Worm (Caenorhabditis elegans) whole organism, L3 larva: Measurements from ENCODE around the gene Y42A5A.5.

Experiments
- R02D3.7 ChIP-seq: fragments of 150-350 bp; optimal IDR thresholded peaks from 2 replicates; lab custom pipeline; 2014; ENCODE audit warnings: missing biosample characterization, missing genetic modification characterization
- ZK546.5 ChIP-seq: sonication (generic microtip); optimal IDR thresholded peaks from 2 replicates; lab custom pipeline; 2017; ENCODE audit warnings: missing biosample characterization, missing genetic modification characterization
- aly-2 ChIP-seq: fragments of 150-350 bp; optimal IDR thresholded peaks from 2 replicates; lab custom pipeline; 2014; ENCODE audit warnings: missing biosample characterization, missing genetic modification characterization
- ama-1 ChIP-seq: fragments of 150-350 bp; optimal IDR thresholded peaks from 2 replicates; lab custom pipeline; 2018
- ceh-16 ChIP-seq: sonication (generic microtip); optimal IDR thresholded peaks from 2 replicates; lab custom pipeline; 2017; ENCODE audit warnings: missing biosample characterization, missing genetic modification characterization
- ceh-28 ChIP-seq: fragments of 150-350 bp; optimal IDR thresholded peaks from 2 replicates; lab custom pipeline; 2014; ENCODE audit warnings: missing biosample characterization, missing genetic modification reagents, missing genetic modification characterization
- ceh-82 ChIP-seq: fragments of 150-350 bp; optimal IDR thresholded peaks from 2 replicates; lab custom pipeline; 2014; ENCODE audit warnings: missing biosample characterization, missing genetic modification characterization
- ceh-9 ChIP-seq: sonication (generic microtip); optimal IDR thresholded peaks from 2 replicates; lab custom pipeline; 2018; ENCODE audit warnings: missing biosample characterization, missing genetic modification characterization
- daf-12 ChIP-seq: fragments of 150-350 bp; optimal IDR thresholded peaks from 2 replicates; lab custom pipeline; 2014; ENCODE audit warnings: missing biosample characterization, missing genetic modification reagents, missing genetic modification characterization
- egl-27 ChIP-seq: sonication (generic microtip); optimal IDR thresholded peaks from 4 replicates; lab custom pipeline; 2017; ENCODE audit warnings: missing biosample characterization, missing genetic modification reagents, missing genetic modification characterization
- egl-5 ChIP-seq: fragments of 150-350 bp; optimal IDR thresholded peaks from 2 replicates; lab custom pipeline; 2017; ENCODE audit warnings: missing biosample characterization, missing genetic modification reagents, missing genetic modification characterization, inconsistent platforms
- elt-1 ChIP-seq: fragments of 150-350 bp; optimal IDR thresholded peaks from 2 replicates; lab custom pipeline; 2014; ENCODE audit warnings: missing biosample characterization, missing genetic modification characterization
- elt-2 ChIP-seq: sonication (generic microtip); optimal IDR thresholded peaks from 2 replicates; lab custom pipeline; 2016; ENCODE audit warnings: missing genetic modification reagents, mild to moderate bottlenecking, missing genetic modification characterization, missing compliant biosample characterization
- eor-1 ChIP-seq, 2 experiments: fragments of 150-350 bp; optimal IDR thresholded peaks; 2 replicates each; lab custom pipeline; 2014 to 2018; ENCODE audit warnings: missing biosample characterization in 2 of 2, missing genetic modification characterization in 2 of 2
- fkh-10 ChIP-seq: sonication (generic microtip); optimal IDR thresholded peaks from 2 replicates; lab custom pipeline; 2017; ENCODE audit warnings: missing biosample characterization, missing genetic modification reagents, missing genetic modification characterization
- fos-1 ChIP-seq: fragments of 150-350 bp; optimal IDR thresholded peaks from 2 replicates; lab custom pipeline; 2014; ENCODE audit warnings: missing biosample characterization, missing genetic modification characterization
- hmg-11 ChIP-seq: sonication (generic microtip); optimal IDR thresholded peaks from 2 replicates; lab custom pipeline; 2016; ENCODE audit warnings: missing genetic modification characterization, missing compliant biosample characterization
- jun-1 ChIP-seq: fragments of 150-350 bp; optimal IDR thresholded peaks from 2 replicates; lab custom pipeline; 2014; ENCODE audit warnings: missing biosample characterization, missing genetic modification reagents, missing genetic modification characterization
- lin-15B ChIP-seq: fragments of 150-350 bp; optimal IDR thresholded peaks from 2 replicates; lab custom pipeline; 2014; ENCODE audit warnings: missing biosample characterization, missing genetic modification characterization
- lin-39 ChIP-seq: fragments of 150-350 bp; optimal IDR thresholded peaks from 2 replicates; lab custom pipeline; 2018; ENCODE audit warnings: missing biosample characterization, missing genetic modification reagents, missing genetic modification characterization
- lsy-12 ChIP-seq: sonication (generic microtip); optimal IDR thresholded peaks from 2 replicates; lab custom pipeline; 2016; ENCODE audit warnings: mild to moderate bottlenecking, missing genetic modification characterization, missing compliant biosample characterization
- mdl-1 ChIP-seq: fragments of 150-350 bp; optimal IDR thresholded peaks from 2 replicates; lab custom pipeline; 2014; ENCODE audit warnings: missing biosample characterization, missing genetic modification characterization
- mml-1 ChIP-seq: fragments of 150-350 bp; sonication (generic microtip); optimal IDR thresholded peaks from 3 replicates; lab custom pipeline; 2014; ENCODE audit warnings: missing biosample characterization, missing genetic modification characterization
- nfya-1 ChIP-seq: sonication (generic microtip); optimal IDR thresholded peaks from 2 replicates; lab custom pipeline; 2017; ENCODE audit warnings: missing genetic modification characterization, mild to moderate bottlenecking, missing compliant biosample characterization, antibody characterized with exemption, moderate library complexity; ENCODE audit not compliant: insufficient read depth
- nhr-11 ChIP-seq: fragments of 150-350 bp; optimal IDR thresholded peaks from 2 replicates; lab custom pipeline; 2014; ENCODE audit warnings: missing biosample characterization, missing genetic modification characterization
- nhr-12 ChIP-seq: fragments of 150-350 bp; optimal IDR thresholded peaks from 2 replicates; lab custom pipeline; 2014; ENCODE audit warnings: missing biosample characterization, missing genetic modification characterization
- nhr-23 ChIP-seq: fragments of 150-350 bp; optimal IDR thresholded peaks from 2 replicates; lab custom pipeline; 2014; ENCODE audit warnings: missing biosample characterization, missing genetic modification reagents, missing genetic modification characterization
- nhr-237 ChIP-seq: fragments of 150-350 bp; optimal IDR thresholded peaks from 2 replicates; lab custom pipeline; 2014; ENCODE audit warnings: missing biosample characterization, missing genetic modification characterization
- nhr-25 ChIP-seq: sonication (generic microtip); optimal IDR thresholded peaks from 2 replicates; lab custom pipeline; 2017; ENCODE audit warnings: missing biosample characterization, missing genetic modification characterization
- nhr-28 ChIP-seq: fragments of 150-350 bp; optimal IDR thresholded peaks from 2 replicates; lab custom pipeline; 2014; ENCODE audit warnings: missing biosample characterization, missing genetic modification characterization
- nhr-43 ChIP-seq: sonication (generic microtip); optimal IDR thresholded peaks from 2 replicates; lab custom pipeline; 2016; ENCODE audit warnings: mild to moderate bottlenecking, missing genetic modification characterization, missing compliant biosample characterization; ENCODE audit not compliant: poor library complexity, severe bottlenecking
- nhr-67 ChIP-seq: fragments of 150-350 bp; optimal IDR thresholded peaks from 2 replicates; lab custom pipeline; 2014; ENCODE audit warnings: missing biosample characterization, missing genetic modification characterization
- nhr-77 ChIP-seq: fragments of 150-350 bp; optimal IDR thresholded peaks from 2 replicates; lab custom pipeline; 2014; ENCODE audit warnings: missing biosample characterization, missing genetic modification characterization
- pha-4 ChIP-seq: fragments of 150-350 bp; optimal IDR thresholded peaks from 2 replicates; lab custom pipeline; 2014; ENCODE audit warnings: missing biosample characterization, missing genetic modification reagents, missing genetic modification characterization
- pqm-1 ChIP-seq: fragments of 150-350 bp; optimal IDR thresholded peaks from 2 replicates; lab custom pipeline; 2017; ENCODE audit warnings: missing biosample characterization, missing genetic modification characterization, inconsistent platforms
- sea-2 ChIP-seq: fragments of 150-350 bp; sonication (generic microtip); optimal IDR thresholded peaks from 4 replicates; lab custom pipeline; 2014; ENCODE audit warnings: missing biosample characterization, missing genetic modification reagents, missing genetic modification characterization
- skn-1 ChIP-seq: fragments of 150-350 bp; optimal IDR thresholded peaks from 2 replicates; lab custom pipeline; 2014; ENCODE audit warnings: missing biosample characterization, missing genetic modification characterization
- snpc-4 ChIP-seq: fragments of 150-350 bp; optimal IDR thresholded peaks from 2 replicates; lab custom pipeline; 2014; ENCODE audit warnings: missing biosample characterization, missing genetic modification characterization
- tbx-2 ChIP-seq: sonication (generic microtip); optimal IDR thresholded peaks from 2 replicates; lab custom pipeline; 2016; ENCODE audit warnings: mild to moderate bottlenecking, missing genetic modification characterization, missing compliant biosample characterization
- unc-39 ChIP-seq: sonication (generic microtip); optimal IDR thresholded peaks from 4 replicates; lab custom pipeline; 2017; ENCODE audit warnings: missing biosample characterization, missing genetic modification characterization
- unc-62 ChIP-seq: fragments of 150-350 bp; sonication (generic microtip); optimal IDR thresholded peaks from 4 replicates; lab custom pipeline; 2014; ENCODE audit warnings: missing biosample characterization, missing genetic modification reagents, missing genetic modification characterization
- zag-1 ChIP-seq: fragments of 150-350 bp; optimal IDR thresholded peaks from 2 replicates; lab custom pipeline; 2014; ENCODE audit warnings: missing biosample characterization, missing genetic modification characterization
- ztf-11 ChIP-seq: fragments of 150-350 bp; optimal IDR thresholded peaks from 2 replicates; lab custom pipeline; 2014; ENCODE audit warnings: missing biosample characterization, missing genetic modification characterization
- ztf-4 ChIP-seq: fragments of 150-350 bp; optimal IDR thresholded peaks from 2 replicates; lab custom pipeline; 2014; ENCODE audit warnings: missing biosample characterization, missing genetic modification characterization

The Y42A5A.5 gene

DNA sequence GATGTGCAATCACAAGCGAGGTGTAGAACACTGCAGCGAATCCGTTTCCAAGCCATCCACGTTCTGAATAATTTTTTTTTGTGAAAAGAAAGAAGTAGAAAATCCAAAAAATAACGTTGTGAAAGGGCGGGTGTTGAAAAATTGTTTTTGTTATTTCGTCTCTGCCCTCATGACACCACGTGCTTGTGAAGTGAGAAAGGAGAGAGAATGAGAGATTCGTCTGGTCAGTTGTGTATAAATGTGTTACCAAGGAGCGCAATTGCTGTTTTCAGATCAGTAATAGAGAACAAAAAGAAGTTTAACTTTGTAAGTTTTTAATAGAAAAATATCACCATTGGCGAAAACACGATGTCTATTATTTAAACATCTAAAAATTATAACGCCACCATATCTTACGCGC lies 11.7 kb upstream of the Y42A5A.5 start:
- TF ChIP-seq ceh-28 (tag; lab: Kevin White, UChicago): no peak
- TF ChIP-seq nhr-28 (tag; lab: Kevin White, UChicago): no peak
- TF ChIP-seq tbx-2 (tag; lab: Kevin White, UChicago): no peak
- no peak for TF ChIP-seq ceh-9 (tag; lab: Kevin White, UChicago)
- no peak for TF ChIP-seq lsy-12 (tag; lab: Kevin White, UChicago)
- TF ChIP-seq lin-15B (tag; lab: Kevin White, UChicago): peak; percentile 64
- TF ChIP-seq nfya-1 (tag; lab: Kevin White, UChicago): peak; percentile 57
- TF ChIP-seq unc-39: no peak
- TF ChIP-seq snpc-4 (tag; lab: Kevin White, UChicago): peak; percentile 30
- TF ChIP-seq egl-5 (tag; lab: Kevin White, UChicago): peak; percentile 30
- TF ChIP-seq mdl-1 (tag; lab: Kevin White, UChicago): no peak
- no peak for TF ChIP-seq sea-2 (GFP tag; lab: Kevin White, UChicago)
- no peak for TF ChIP-seq nhr-11 (tag; lab: Kevin White, UChicago)
- no peak for TF ChIP-seq R02D3.7 (tag; lab: Kevin White, UChicago)
- no peak for TF ChIP-seq nhr-67 (tag; lab: Kevin White, UChicago)
- TF ChIP-seq ztf-4 (tag; lab: Kevin White, UChicago): no peak
- TF ChIP-seq nhr-12: no peak
- peak; percentile 36 for TF ChIP-seq nhr-23 (tag; lab: Kevin White, UChicago)
- no peak for TF ChIP-seq ztf-11 (tag; lab: Kevin White, UChicago)
- no peak for TF ChIP-seq nhr-77 (tag; lab: Kevin White, UChicago)
- TF ChIP-seq fos-1 (tag; lab: Kevin White, UChicago): no peak
- peak; percentile 52 for TF ChIP-seq lin-39 (tag; lab: Kevin White, UChicago)
- TF ChIP-seq hmg-11 (tag; lab: Kevin White, UChicago): peak; percentile 39
- TF ChIP-seq nhr-25 (tag; lab: Kevin White, UChicago): no peak
- TF ChIP-seq nhr-43 (tag; lab: Kevin White, UChicago): no peak
- TF ChIP-seq pha-4: peak; percentile 69
- TF ChIP-seq daf-12: no peak
- no peak for TF ChIP-seq aly-2
- no peak for TF ChIP-seq skn-1 (tag; lab: Kevin White, UChicago)
- TF ChIP-seq ceh-16 (tag; lab: Kevin White, UChicago): no peak
- no peak for TF ChIP-seq elt-2 (tag; lab: Kevin White, UChicago)

DNA sequence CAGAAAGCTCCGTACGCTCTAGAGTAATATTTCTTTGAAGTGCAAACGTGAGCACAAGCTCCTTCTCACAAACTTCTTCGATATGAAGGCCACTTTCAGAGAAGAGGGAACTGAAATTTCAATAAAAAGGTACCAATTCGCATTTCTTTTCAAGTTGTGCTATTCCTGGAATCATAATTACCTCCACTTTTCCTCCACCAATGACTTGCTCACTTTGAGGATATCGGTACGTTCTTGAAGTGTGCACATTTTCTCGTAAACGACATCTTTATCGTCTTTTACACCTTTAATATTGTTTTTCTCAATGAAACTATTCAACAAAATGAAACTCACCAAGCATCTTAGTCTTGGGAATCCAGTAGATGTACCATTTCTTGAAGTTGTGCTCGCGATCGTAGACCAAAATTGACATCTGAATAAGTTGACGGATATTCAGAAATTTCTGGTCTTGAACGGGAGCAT lies 9.8 kb upstream of the Y42A5A.5 start, which contains the start of gene scb-1:
scb-1 (minus strand) TSS at position 412 of the 462 bp plus-strand sequence.
- TF ChIP-seq ama-1 (lab: Kevin White, UChicago) (peak; percentile 54), unc-62 (no peak), ceh-82 (tag; lab: Kevin White, UChicago) (no peak), nhr-237 (no peak)

- TF ChIP-seq ama-1 (lab: Kevin White, UChicago): peak; percentile 17
- TF ChIP-seq nhr-43 (tag; lab: Kevin White, UChicago): peak; percentile 60
- TF ChIP-seq nhr-237: no peak
These were observed 8.7 kb upstream of the Y42A5A.5 start for ce11 chrV:11118179-11118725.

ce11 chrV:11113607-11114006 lies 4.1 kb upstream of the Y42A5A.5 start, which contains the start of gene math-33:
math-33 (plus strand) TSS chrV:11113907.
- TF ChIP-seq ZK546.5 (tag; lab: Kevin White, UChicago) (no peak), hmg-11 (tag; lab: Kevin White, UChicago) (no peak), lin-39 (tag; lab: Kevin White, UChicago) (no peak), jun-1 (tag; lab: Kevin White, UChicago) (no peak), fkh-10 (GFP tag; lab: Kevin White, UChicago) (no peak), ceh-16 (tag; lab: Kevin White, UChicago) (no peak), tbx-2 (tag; lab: Kevin White, UChicago) (no peak), lsy-12 (tag; lab: Kevin White, UChicago) (no peak), ztf-11 (tag; lab: Kevin White, UChicago) (no peak), elt-1 (tag; lab: Kevin White, UChicago) (no peak), pha-4 (no peak), nhr-237 (no peak), pqm-1 (tag; lab: Kevin White, UChicago) (no peak), egl-27 (tag; lab: Kevin White, UChicago) (no peak), nhr-77 (tag; lab: Kevin White, UChicago) (no peak), eor-1 (tag; optimal IDR thresholded peaks at IDR 0.05; lab: Kevin White, UChicago) (no peak), unc-39 (no peak), nhr-43 (tag; lab: Kevin White, UChicago) (no peak), zag-1 (no peak), mml-1 (tag; lab: Kevin White, UChicago) (no peak)
- TF ChIP-seq, all 47 proteins: peak for 0
